Fruit fly (Drosophila melanogaster) whole organism, prepupa: ENCODE results near the gene snky.

Experiments used
- CG8632 ChIP-seq: fragments of 200-800 bp; sonication (Bioruptor generic); optimal IDR thresholded peaks from 3 replicates; lab custom pipeline; 2016; ENCODE audit warnings: missing biosample characterization, missing genetic modification characterization
- salr ChIP-seq, 2 experiments: fragments of 200-800 bp; sonication (Bioruptor generic); optimal IDR thresholded peaks; 3 replicates each; lab custom pipeline; 2016 to 2018; ENCODE audit warnings: missing biosample characterization in 2 of 2, missing genetic modification characterization in 2 of 2, mild to moderate bottlenecking in 1 of 2

DNA sequence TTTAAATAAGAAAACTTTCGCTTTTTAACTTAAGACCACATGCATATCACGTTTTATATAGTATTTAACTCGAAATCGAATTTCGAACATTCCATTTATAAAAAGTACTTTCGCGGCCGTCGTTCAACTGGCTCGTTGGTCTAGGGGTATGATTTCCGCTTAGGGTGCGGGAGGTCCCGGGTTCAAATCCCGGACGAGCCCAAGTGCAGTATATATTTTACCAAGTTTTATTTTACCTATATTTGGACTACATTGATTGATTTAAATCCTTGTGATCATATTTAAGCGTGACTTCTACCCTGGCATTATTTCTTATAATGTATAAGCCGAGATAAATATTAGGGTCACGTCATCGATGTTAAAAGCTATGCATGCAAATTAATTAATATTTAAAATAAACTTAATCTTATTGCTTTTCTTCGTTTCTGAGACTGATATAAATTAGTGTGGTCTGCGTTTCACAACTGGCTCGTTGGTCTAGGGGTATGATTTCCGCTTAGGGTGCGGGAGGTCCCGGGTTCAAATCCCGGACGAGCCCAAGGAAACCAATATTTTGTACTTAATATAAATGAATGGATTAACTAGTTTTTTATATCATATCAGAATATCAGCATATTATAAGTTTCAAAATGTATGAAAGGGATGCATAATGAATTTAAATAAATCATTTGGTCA lies 36.9 kb downstream of the snky start:
- TF ChIP-seq salr (GFP tag; optimal IDR thresholded peaks at IDR 0.05; lab: Kevin White, UChicago) (no peak), CG8632 (GFP tag; lab: Kevin White, UChicago) (no peak)
